Worm (Caenorhabditis elegans): ENCODE measurements around the gene cdh-8.

ce11 chrIV:299190-299589 is 40.4 kb upstream of the cdh-8 start:
- TF ChIP-seq bed-2 (GFP tag; IDR thresholded peaks at IDR 0.05) (no peak), chd-7 (tag; optimal IDR thresholded peaks at IDR 0.05) (no peak), madf-10 (tag; optimal IDR thresholded peaks at IDR 0.05) (no peak), Y53F4B.3 (GFP tag; IDR thresholded peaks at IDR 0.05) (no peak), ama-1 (optimal IDR thresholded peaks at IDR 0.05) (no peak), ama-1 (GFP tag; optimal IDR thresholded peaks at IDR 0.05) (no peak), snpc-1.3 (tag; optimal IDR thresholded peaks at IDR 0.05; ENCODE audit: insufficient read depth) (no peak), nfyb-1 (GFP tag; IDR thresholded peaks at IDR 0.05) (no peak), let-607 (tag; optimal IDR thresholded peaks at IDR 0.05) (no peak), F49E8.2 (tag; optimal IDR thresholded peaks at IDR 0.05; ENCODE audit: insufficient read depth) (no peak)

Measured in whole organism, young adult.